Worm (Caenorhabditis elegans) whole organism, L3 larva: ENCODE measurements around the gene cdr-7.

ENCODE experiments used
- ZK546.5 ChIP-seq: sonication (generic microtip); optimal IDR thresholded peaks from 2 replicates; lab custom pipeline; 2017; ENCODE audit warnings: missing biosample characterization, missing genetic modification characterization
- aly-2 ChIP-seq: fragments of 150-350 bp; optimal IDR thresholded peaks from 2 replicates; lab custom pipeline; 2014; ENCODE audit warnings: missing biosample characterization, missing genetic modification characterization
- ceh-16 ChIP-seq: sonication (generic microtip); optimal IDR thresholded peaks from 2 replicates; lab custom pipeline; 2017; ENCODE audit warnings: missing biosample characterization, missing genetic modification characterization
- egl-5 ChIP-seq: fragments of 150-350 bp; optimal IDR thresholded peaks from 2 replicates; lab custom pipeline; 2017; ENCODE audit warnings: missing biosample characterization, missing genetic modification reagents, missing genetic modification characterization, inconsistent platforms
- elt-1 ChIP-seq: fragments of 150-350 bp; optimal IDR thresholded peaks from 2 replicates; lab custom pipeline; 2014; ENCODE audit warnings: missing biosample characterization, missing genetic modification characterization
- elt-2 ChIP-seq: sonication (generic microtip); optimal IDR thresholded peaks from 2 replicates; lab custom pipeline; 2016; ENCODE audit warnings: missing genetic modification reagents, mild to moderate bottlenecking, missing genetic modification characterization, missing compliant biosample characterization
- elt-3 ChIP-seq, 3 experiments: fragments of 150-350 bp in 1 of 3; sonication (generic microtip) in 2 of 3; optimal IDR thresholded peaks; 2 replicates in 2 of 3; 4 replicates in 1 of 3; lab custom pipeline; 2014 to 2017; ENCODE audit warnings: missing biosample characterization in 3 of 3, missing genetic modification characterization in 3 of 3
- fos-1 ChIP-seq: fragments of 150-350 bp; optimal IDR thresholded peaks from 2 replicates; lab custom pipeline; 2014; ENCODE audit warnings: missing biosample characterization, missing genetic modification characterization
- mml-1 ChIP-seq: fragments of 150-350 bp; sonication (generic microtip); optimal IDR thresholded peaks from 3 replicates; lab custom pipeline; 2014; ENCODE audit warnings: missing biosample characterization, missing genetic modification characterization
- nhr-237 ChIP-seq: fragments of 150-350 bp; optimal IDR thresholded peaks from 2 replicates; lab custom pipeline; 2014; ENCODE audit warnings: missing biosample characterization, missing genetic modification characterization
- pqm-1 ChIP-seq: fragments of 150-350 bp; optimal IDR thresholded peaks from 2 replicates; lab custom pipeline; 2017; ENCODE audit warnings: missing biosample characterization, missing genetic modification characterization, inconsistent platforms
- ztf-4 ChIP-seq: fragments of 150-350 bp; optimal IDR thresholded peaks from 2 replicates; lab custom pipeline; 2014; ENCODE audit warnings: missing biosample characterization, missing genetic modification characterization

cdr-7 gene

DNA sequence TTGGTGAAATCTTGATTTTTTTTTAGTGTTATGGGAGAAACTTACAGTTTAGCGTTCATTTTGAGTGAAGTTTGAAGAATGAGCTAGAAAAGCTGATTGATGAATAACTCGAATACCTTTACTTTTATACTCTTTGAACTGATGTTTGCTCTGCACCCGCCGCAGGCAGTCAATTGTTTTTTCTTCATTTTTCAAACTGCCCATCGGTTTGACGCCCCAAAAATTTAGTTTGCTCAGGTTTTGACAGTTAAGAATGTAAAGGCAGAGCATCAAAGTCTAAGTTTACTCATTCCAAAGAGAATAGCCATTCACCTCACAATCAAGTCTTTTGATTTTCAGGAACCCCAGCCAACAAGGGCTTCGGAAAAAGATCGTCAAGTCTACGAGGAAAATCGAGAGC is 50.3 kb downstream of the cdr-7 start, which contains the start of gene fipr-1:
TSS of gene fipr-1 (minus strand) at position 101 of the 400 bp plus-strand sequence.
- TF ChIP-seq elt-3 (tag; optimal IDR thresholded peaks at IDR 0.05; lab: Kevin White, UChicago) (no peak), mml-1 (no peak), nhr-237 (tag; lab: Kevin White, UChicago) (no peak), ZK546.5 (tag; lab: Kevin White, UChicago) (no peak), fos-1 (tag; lab: Kevin White, UChicago) (no peak), elt-1 (tag; lab: Kevin White, UChicago) (no peak), ztf-4 (no peak), elt-2 (no peak), pqm-1 (no peak), ceh-16 (tag; lab: Kevin White, UChicago) (no peak), aly-2 (tag; lab: Kevin White, UChicago) (no peak), egl-5 (no peak)
